Fruit fly (Drosophila melanogaster) whole organism: Measurements from ENCODE around the gene CG10947.

Experiments used
- CG8478 ChIP-seq: fragments of >200 bp; optimal IDR thresholded peaks from 2 replicates; lab custom pipeline; 2018; ENCODE audit warnings: inconsistent platforms
- Dll ChIP-seq: fragments of >200 bp; optimal IDR thresholded peaks from 2 replicates; lab custom pipeline; 2017
- EcR ChIP-seq, 2 experiments: fragments of >200 bp; optimal IDR thresholded peaks; 2 replicates each; lab custom pipeline; 2017; ENCODE audit warnings: missing biosample characterization in 2 of 2, missing genetic modification characterization in 2 of 2, missing genetic modification reagents in 2 of 2
- pan ChIP-seq: fragments of >200 bp; optimal IDR thresholded peaks from 2 replicates; lab custom pipeline; 2017
- psq ChIP-seq: fragments of >200 bp; optimal IDR thresholded peaks from 2 replicates; lab custom pipeline; 2017
- usp ChIP-seq: fragments of >200 bp; optimal IDR thresholded peaks from 2 replicates; lab custom pipeline; 2017; ENCODE audit warnings: missing biosample characterization, missing genetic modification characterization, mixed read lengths

CG10947 gene

dm6 chr2L:20428756-20429408 is 14.3 kb upstream of the CG10947 start:
- TF ChIP-seq CG8478 (lab: Kevin White, UChicago), result peak; percentile 50
- TF ChIP-seq EcR (GFP tag; optimal IDR thresholded peaks at IDR 0.05; lab: Kevin White, UChicago), result no peak
- TF ChIP-seq Dll (lab: Kevin White, UChicago), result no peak

- no peak for TF ChIP-seq usp
- TF ChIP-seq EcR (GFP tag; optimal IDR thresholded peaks at IDR 0.05; lab: Kevin White, UChicago), result no peak
- no peak for TF ChIP-seq psq
- no peak for TF ChIP-seq pan (lab: Kevin White, UChicago)
- TF ChIP-seq Dll (lab: Kevin White, UChicago), result no peak
- TF ChIP-seq CG8478 (lab: Kevin White, UChicago), result no peak
These were observed 13.8 kb upstream of the CG10947 start for dm6 chr2L:20428382-20428755.

dm6 chr2L:20427401-20427800 is 12.8 kb upstream of the CG10947 start:
- TF ChIP-seq psq, result no peak
- no peak for TF ChIP-seq EcR (GFP tag; optimal IDR thresholded peaks at IDR 0.05; lab: Kevin White, UChicago)
- TF ChIP-seq pan (lab: Kevin White, UChicago), result no peak
- TF ChIP-seq CG8478 (lab: Kevin White, UChicago), result no peak
- no peak for TF ChIP-seq Dll (lab: Kevin White, UChicago)
- TF ChIP-seq usp, result no peak

dm6 chr2L:20425854-20426396 is 11.3 kb upstream of the CG10947 start, which contains the start of gene CG31688:
Gene CG31688 (plus strand): TSS chr2L:20426199.
- TF ChIP-seq pan (lab: Kevin White, UChicago) (no peak), Dll (lab: Kevin White, UChicago) (no peak), CG8478 (lab: Kevin White, UChicago) (no peak), usp (no peak), psq (no peak), EcR (GFP tag; optimal IDR thresholded peaks at IDR 0.05; lab: Kevin White, UChicago) (no peak)

dm6 chr2L:20424560-20424959 is 10.0 kb upstream of the CG10947 start, which contains the start of gene CG15130:
Gene CG15130 (minus strand): TSS chr2L:20424660.
- TF ChIP-seq usp, result no peak
- TF ChIP-seq Dll (lab: Kevin White, UChicago), result no peak
- no peak for TF ChIP-seq EcR (GFP tag; optimal IDR thresholded peaks at IDR 0.05; lab: Kevin White, UChicago)
- no peak for TF ChIP-seq CG8478 (lab: Kevin White, UChicago)
- no peak for TF ChIP-seq psq
- no peak for TF ChIP-seq pan (lab: Kevin White, UChicago)

dm6 chr2L:20420035-20420434 is 5.4 kb upstream of the CG10947 start:
- no peak for TF ChIP-seq usp
- TF ChIP-seq EcR (GFP tag; optimal IDR thresholded peaks at IDR 0.05; lab: Kevin White, UChicago), result no peak
- no peak for TF ChIP-seq Dll (lab: Kevin White, UChicago)
- TF ChIP-seq pan (lab: Kevin White, UChicago), result no peak
- TF ChIP-seq psq, result no peak
- TF ChIP-seq CG8478 (lab: Kevin White, UChicago), result no peak

- no peak for TF ChIP-seq usp
- TF ChIP-seq Dll (lab: Kevin White, UChicago), result no peak
- TF ChIP-seq CG8478 (lab: Kevin White, UChicago), result no peak
- TF ChIP-seq psq, result no peak
- no peak for TF ChIP-seq pan (lab: Kevin White, UChicago)
- TF ChIP-seq EcR (GFP tag; optimal IDR thresholded peaks at IDR 0.05; lab: Kevin White, UChicago), result no peak
These were observed 3.1 kb upstream of the CG10947 start for dm6 chr2L:20417597-20418286.

- TF ChIP-seq Dll (lab: Kevin White, UChicago), result no peak
- no peak for TF ChIP-seq EcR (GFP tag; optimal IDR thresholded peaks at IDR 0.05; lab: Kevin White, UChicago)
- no peak for TF ChIP-seq usp
- no peak for TF ChIP-seq psq
- TF ChIP-seq pan (lab: Kevin White, UChicago), result no peak
- TF ChIP-seq CG8478 (lab: Kevin White, UChicago), result no peak
These were observed 2.4 kb upstream of the CG10947 start, which contains the start of the genes CG10949 and Arpc2 for dm6 chr2L:20416754-20417563. Gene CG10949 (minus strand): TSS chr2L:20416918. Gene Arpc2 (plus strand): TSS chr2L:20417057.

dm6 chr2L:20413826-20414225 is 774 bp downstream of the CG10947 start:
- no peak for TF ChIP-seq EcR (GFP tag; optimal IDR thresholded peaks at IDR 0.05; lab: Kevin White, UChicago)
- no peak for TF ChIP-seq CG8478 (lab: Kevin White, UChicago)
- no peak for TF ChIP-seq psq
- TF ChIP-seq usp, result no peak

dm6 chr2L:20401408-20401807 is 13.2 kb downstream of the CG10947 start:
- TF ChIP-seq CG8478 (lab: Kevin White, UChicago), result no peak
- TF ChIP-seq psq, result no peak
- TF ChIP-seq Dll (lab: Kevin White, UChicago), result no peak
- no peak for TF ChIP-seq pan (lab: Kevin White, UChicago)
- TF ChIP-seq usp, result no peak
- no peak for TF ChIP-seq EcR (GFP tag; optimal IDR thresholded peaks at IDR 0.05; lab: Kevin White, UChicago)

- TF ChIP-seq Dll (lab: Kevin White, UChicago), result no peak
- TF ChIP-seq pan (lab: Kevin White, UChicago), result no peak
- TF ChIP-seq usp, result no peak
- TF ChIP-seq EcR (GFP tag; optimal IDR thresholded peaks at IDR 0.05; lab: Kevin White, UChicago), result no peak
- TF ChIP-seq CG8478 (lab: Kevin White, UChicago), result no peak
- TF ChIP-seq psq, result no peak
These were observed 13.7 kb downstream of the CG10947 start for dm6 chr2L:20400875-20401274.
